Fruit fly (Drosophila melanogaster) whole organism, prepupa: ENCODE data around the gene Nt5a.

ENCODE experiments used
- Blimp-1 ChIP-seq: fragments of 200-800 bp; sonication (Bioruptor generic); optimal IDR thresholded peaks from 3 replicates; lab custom pipeline; 2017; ENCODE audit warnings: missing biosample characterization, missing genetic modification characterization, mild to moderate bottlenecking, moderate library complexity, missing genetic modification reagents
- CG10631 ChIP-seq: fragments of 200-800 bp; sonication (Bioruptor generic); optimal IDR thresholded peaks from 2 replicates; lab custom pipeline; 2016; ENCODE audit warnings: missing biosample characterization, missing genetic modification characterization
- CG10669 ChIP-seq: fragments of 200-800 bp; sonication (Bioruptor generic); optimal IDR thresholded peaks from 3 replicates; lab custom pipeline; 2018; ENCODE audit warnings: missing biosample characterization, mild to moderate bottlenecking, missing genetic modification characterization, moderate library complexity
- CG11294 ChIP-seq: fragments of 200-800 bp; sonication (Bioruptor generic); IDR thresholded peaks from 2 replicates; pipeline ENCODE4 v1.3.6; 2022; ENCODE audit warnings: missing biosample characterization, missing genetic modification characterization
- CG11762 ChIP-seq: fragments of 200-800 bp; sonication (Bioruptor generic); optimal IDR thresholded peaks from 3 replicates; lab custom pipeline; 2016; ENCODE audit warnings: missing biosample characterization, missing genetic modification characterization; ENCODE audit not compliant: insufficient read depth
- CG11902 ChIP-seq: fragments of 200-800 bp; sonication (Bioruptor generic); optimal IDR thresholded peaks from 3 replicates; lab custom pipeline; 2016; ENCODE audit warnings: missing biosample characterization, missing genetic modification characterization
- CG15336 ChIP-seq: fragments of 200-800 bp; sonication (Bioruptor generic); IDR thresholded peaks from 2 replicates; pipeline ENCODE4 v1.3.6; 2022; ENCODE audit warnings: missing biosample characterization, missing genetic modification characterization
- CG1621 ChIP-seq: fragments of 200-800 bp; sonication (Bioruptor generic); optimal IDR thresholded peaks from 3 replicates; lab custom pipeline; 2018; ENCODE audit warnings: missing biosample characterization, mild to moderate bottlenecking, missing genetic modification characterization
- CG16779 ChIP-seq: fragments of 200-800 bp; sonication (Bioruptor generic); optimal IDR thresholded peaks from 3 replicates; lab custom pipeline; 2017; ENCODE audit warnings: missing biosample characterization, mild to moderate bottlenecking, missing genetic modification characterization
- CG3032 ChIP-seq: fragments of 200-800 bp; optimal IDR thresholded peaks from 2 replicates; lab custom pipeline; 2019; ENCODE audit warnings: missing biosample characterization, mild to moderate bottlenecking, missing genetic modification characterization, moderate library complexity
- CG31627 ChIP-seq: fragments of 200-800 bp; sonication (Bioruptor generic); optimal IDR thresholded peaks from 3 replicates; lab custom pipeline; 2016; ENCODE audit warnings: missing biosample characterization, missing genetic modification characterization
- CG34406 ChIP-seq: fragments of 200-800 bp; sonication (Bioruptor generic); optimal IDR thresholded peaks from 3 replicates; lab custom pipeline; 2016; ENCODE audit warnings: missing biosample characterization, missing genetic modification characterization
- CG4318 ChIP-seq: fragments of 200-800 bp; sonication (Bioruptor generic); optimal IDR thresholded peaks from 3 replicates; lab custom pipeline; 2017; ENCODE audit warnings: missing biosample characterization, mild to moderate bottlenecking, missing genetic modification characterization
- CG6163 ChIP-seq: fragments of 200-800 bp; sonication (Bioruptor generic); IDR thresholded peaks from 3 replicates; pipeline ENCODE4 v1.3.6; 2022; ENCODE audit warnings: missing biosample characterization, missing genetic modification characterization
- CG6276 ChIP-seq: fragments of 200-800 bp; sonication (Bioruptor generic); optimal IDR thresholded peaks from 2 replicates; lab custom pipeline; 2017; ENCODE audit warnings: missing biosample characterization, mild to moderate bottlenecking, missing genetic modification characterization
- CG6854 ChIP-seq: fragments of 200-800 bp; sonication (Bioruptor generic); optimal IDR thresholded peaks from 2 replicates; lab custom pipeline; 2017; ENCODE audit warnings: missing biosample characterization, mild to moderate bottlenecking, missing genetic modification characterization
- CG8319 ChIP-seq: fragments of 200-800 bp; sonication (Bioruptor generic); optimal IDR thresholded peaks from 3 replicates; lab custom pipeline; 2016; ENCODE audit warnings: missing biosample characterization, missing genetic modification characterization
- CG9139 ChIP-seq: fragments of 200-800 bp; sonication (Bioruptor generic); optimal IDR thresholded peaks from 3 replicates; lab custom pipeline; 2017; ENCODE audit warnings: missing biosample characterization, mild to moderate bottlenecking, missing genetic modification characterization
- Eip75B ChIP-seq: fragments of 200-800 bp; sonication (Bioruptor generic); optimal IDR thresholded peaks from 3 replicates; lab custom pipeline; 2016; ENCODE audit warnings: missing biosample characterization, missing genetic modification characterization
- Eip78C ChIP-seq: fragments of 200-800 bp; sonication (Bioruptor generic); peaks from one replicate; lab custom pipeline; 2016; ENCODE audit warnings: missing biosample characterization, missing genetic modification characterization
- Ets21C ChIP-seq: fragments of 200-800 bp; sonication (Bioruptor generic); optimal IDR thresholded peaks from 3 replicates; lab custom pipeline; 2016; ENCODE audit warnings: missing biosample characterization, missing genetic modification characterization
- Gug ChIP-seq: fragments of 200-800 bp; sonication (Bioruptor generic); IDR thresholded peaks from 2 replicates; pipeline ENCODE4 v1.3.6; 2022; ENCODE audit warnings: missing biosample characterization, missing genetic modification characterization
- Hr38 ChIP-seq: sonication (Bioruptor generic); optimal IDR thresholded peaks from 2 replicates; lab custom pipeline; 2016; ENCODE audit warnings: missing biosample characterization, missing genetic modification characterization
- Hr4 ChIP-seq: fragments of 200-800 bp; sonication (Bioruptor generic); optimal IDR thresholded peaks from 3 replicates; lab custom pipeline; 2016; ENCODE audit warnings: missing biosample characterization, missing genetic modification characterization
- Lpt ChIP-seq: fragments of 200-800 bp; sonication (Bioruptor generic); optimal IDR thresholded peaks from 3 replicates; lab custom pipeline; 2016; ENCODE audit warnings: missing biosample characterization, missing genetic modification characterization
- Met ChIP-seq: fragments of 200-800 bp; sonication (Bioruptor generic); optimal IDR thresholded peaks from 3 replicates; lab custom pipeline; 2016; ENCODE audit warnings: missing biosample characterization, missing genetic modification characterization
- Smox ChIP-seq: fragments of 200-800 bp; sonication (Bioruptor generic); optimal IDR thresholded peaks from 3 replicates; lab custom pipeline; 2016; ENCODE audit warnings: missing biosample characterization, missing genetic modification characterization
- Sox102F ChIP-seq: fragments of 200-800 bp; sonication (Bioruptor generic); optimal IDR thresholded peaks from 2 replicates; lab custom pipeline; 2016; ENCODE audit warnings: missing biosample characterization, mild to moderate bottlenecking, missing genetic modification characterization
- Sox14 ChIP-seq: fragments of 200-800 bp; sonication (Bioruptor generic); optimal IDR thresholded peaks from 3 replicates; lab custom pipeline; 2016; ENCODE audit warnings: missing biosample characterization, missing genetic modification characterization
- achi ChIP-seq: fragments of 200-800 bp; sonication (Bioruptor generic); optimal IDR thresholded peaks from 3 replicates; lab custom pipeline; 2016; ENCODE audit warnings: missing biosample characterization, missing genetic modification characterization
- acj6 ChIP-seq: fragments of 200-800 bp; sonication (Bioruptor generic); optimal IDR thresholded peaks from 3 replicates; lab custom pipeline; 2016; ENCODE audit warnings: missing biosample characterization, missing genetic modification characterization
- esn ChIP-seq: fragments of 200-800 bp; sonication (Bioruptor generic); optimal IDR thresholded peaks from 2 replicates; lab custom pipeline; 2016; ENCODE audit warnings: missing biosample characterization, mild to moderate bottlenecking, missing genetic modification characterization, moderate library complexity
- fd59A ChIP-seq: fragments of 200-800 bp; sonication (Bioruptor generic); optimal IDR thresholded peaks from 2 replicates; lab custom pipeline; 2017; ENCODE audit warnings: missing biosample characterization, mild to moderate bottlenecking, missing genetic modification characterization, missing genetic modification reagents
- fkh ChIP-seq: fragments of 200-800 bp; sonication (Bioruptor generic); optimal IDR thresholded peaks from 3 replicates; lab custom pipeline; 2017; ENCODE audit warnings: missing biosample characterization, mild to moderate bottlenecking, missing genetic modification characterization, moderate library complexity
- net ChIP-seq: fragments of 200-800 bp; sonication (Bioruptor generic); optimal IDR thresholded peaks from 3 replicates; lab custom pipeline; 2016; ENCODE audit warnings: missing biosample characterization, missing genetic modification characterization
- pdm3 ChIP-seq: fragments of 200-800 bp; sonication (Bioruptor generic); optimal IDR thresholded peaks from 3 replicates; lab custom pipeline; 2016; ENCODE audit warnings: missing biosample characterization, missing genetic modification characterization
- ss ChIP-seq, 2 experiments: fragments of 200-800 bp; sonication (Bioruptor generic); optimal IDR thresholded peaks; 2 replicates in 1 of 2; 3 replicates in 1 of 2; lab custom pipeline; 2017 to 2018; ENCODE audit warnings: mild to moderate bottlenecking in 2 of 2, missing biosample characterization in 2 of 2, missing genetic modification characterization in 2 of 2, moderate library complexity in 1 of 2
- svp ChIP-seq: fragments of 200-800 bp; sonication (Bioruptor generic); peaks from one replicate; lab custom pipeline; 2016; ENCODE audit warnings: missing biosample characterization, missing genetic modification characterization
- topi ChIP-seq: fragments of 200-800 bp; sonication (Bioruptor generic); optimal IDR thresholded peaks from 3 replicates; lab custom pipeline; 2016; ENCODE audit warnings: missing biosample characterization, missing genetic modification characterization
- vri ChIP-seq: fragments of 200-800 bp; sonication (Bioruptor generic); optimal IDR thresholded peaks from 3 replicates; lab custom pipeline; 2016; ENCODE audit warnings: missing biosample characterization, mild to moderate bottlenecking, missing genetic modification characterization

The Nt5a gene

dm6 chr3L:1313039-1313766 is 6.0 kb upstream of the Nt5a start, which contains the start of the genes sturkopf and Herc4 (continued):
- TF ChIP-seq net (GFP tag; lab: Kevin White, UChicago) (peak; percentile 75), CG6276 (GFP tag; lab: Kevin White, UChicago) (no peak), CG6854 (GFP tag; lab: Kevin White, UChicago) (peak; percentile 45), achi (GFP tag; lab: Kevin White, UChicago) (peak; percentile 68), CG1621 (tag; lab: Kevin White, UChicago) (peak; percentile 38)

- TF ChIP-seq Sox102F (GFP tag; lab: Kevin White, UChicago), result no peak
- TF ChIP-seq svp (GFP tag; lab: Kevin White, UChicago), result peak; percentile 90
- TF ChIP-seq CG16779 (tag; lab: Kevin White, UChicago), result no peak
- no peak for TF ChIP-seq Met (GFP tag; lab: Kevin White, UChicago)
- peak; percentile 91 for TF ChIP-seq vri
- TF ChIP-seq topi (GFP tag; lab: Kevin White, UChicago), result no peak
Measured at dm6 chr3L:1305317-1305716, 1.9 kb downstream of the Nt5a start.

- TF ChIP-seq CG8319 (GFP tag; lab: Kevin White, UChicago) (no peak), CG10631 (no peak)
Measured at dm6 chr3L:1302950-1303352, 4.3 kb downstream of the Nt5a start.

dm6 chr3L:1302234-1302949 is 4.8 kb downstream of the Nt5a start, which contains the start of the genes Rac1 and Acat2:
Rac1 (minus strand) TSS chr3L:1302683.
Acat2 (plus strand) TSS chr3L:1302944.
- peak; percentile 56 for TF ChIP-seq fkh (GFP tag; lab: Kevin White, UChicago)
- TF ChIP-seq CG31627 (GFP tag; lab: Kevin White, UChicago), result peak; percentile 1
- TF ChIP-seq pdm3 (GFP tag; lab: Kevin White, UChicago), result no peak
- peak; percentile 48 for TF ChIP-seq Sox14 (GFP tag; lab: Kevin White, UChicago)

dm6 chr3L:1300076-1300635 is 7.1 kb downstream of the Nt5a start:
- TF ChIP-seq CG11902 (GFP tag; lab: Kevin White, UChicago), result peak; percentile 40
- peak; percentile 70 for TF ChIP-seq CG15336 (GFP tag; lab: Robert Waterston, UW)
- TF ChIP-seq svp (GFP tag; lab: Kevin White, UChicago), result peak; percentile 90
- TF ChIP-seq CG8319 (GFP tag; lab: Kevin White, UChicago), result peak; percentile 6
- TF ChIP-seq fd59A (GFP tag; lab: Kevin White, UChicago), result no peak
- TF ChIP-seq CG6276 (GFP tag; lab: Kevin White, UChicago), result no peak
- TF ChIP-seq CG34406 (GFP tag; lab: Kevin White, UChicago), result peak; percentile 68
- TF ChIP-seq Smox (GFP tag; lab: Kevin White, UChicago), result no peak
- no peak for TF ChIP-seq Hr4 (GFP tag; lab: Kevin White, UChicago)
- no peak for TF ChIP-seq Eip75B (GFP tag; lab: Kevin White, UChicago)
- no peak for TF ChIP-seq CG4318 (GFP tag; lab: Kevin White, UChicago)
- TF ChIP-seq acj6, result peak; percentile 60
- peak; percentile 58 for TF ChIP-seq CG3032 (tag; lab: Kevin White, UChicago)
- TF ChIP-seq CG6854 (GFP tag; lab: Kevin White, UChicago), result peak; percentile 33
- peak; percentile 43; the same call in 1 of the 2 replicates for TF ChIP-seq Gug (GFP tag; lab: Robert Waterston, UW)
- peak; percentile 82 for TF ChIP-seq esn (GFP tag; lab: Kevin White, UChicago)
- no peak for TF ChIP-seq CG10669
- TF ChIP-seq Blimp-1 (GFP tag; lab: Kevin White, UChicago), result peak; percentile 48
- TF ChIP-seq CG6163 (GFP tag; lab: Robert Waterston, UW), result peak; percentile 40; the same call in 1 of the 3 replicates
- TF ChIP-seq pdm3 (GFP tag; lab: Kevin White, UChicago), result no peak
- peak in 1 of 2 experiments; percentile 46 for TF ChIP-seq ss (GFP tag; optimal IDR thresholded peaks at IDR 0.05; lab: Kevin White, UChicago)
- TF ChIP-seq Lpt (GFP tag; lab: Kevin White, UChicago), result peak; percentile 29
- peak; percentile 88 for TF ChIP-seq Eip78C (GFP tag; lab: Kevin White, UChicago)
- TF ChIP-seq Hr38 (GFP tag; lab: Kevin White, UChicago), result no peak
- TF ChIP-seq CG11294 (GFP tag; lab: Robert Waterston, UW), result peak; percentile 26; the same call in 1 of the 2 replicates
- TF ChIP-seq CG9139 (GFP tag; lab: Kevin White, UChicago), result no peak
- TF ChIP-seq CG1621 (tag; lab: Kevin White, UChicago), result peak; percentile 29
- no peak for TF ChIP-seq Ets21C
- peak; percentile 37 for TF ChIP-seq CG11762 (GFP tag; lab: Kevin White, UChicago)
- no peak for TF ChIP-seq achi (GFP tag; lab: Kevin White, UChicago)
